Worm (Caenorhabditis elegans) whole organism, young adult: Measurements from ENCODE around the gene Y47D3A.1.

ENCODE experiments used
- B0019.2 ChIP-seq: fragments of 200-800 bp; sonication (Bioruptor generic); conservative IDR thresholded peaks from 2 replicates; pipeline ENCODE4 v1.3.6; 2022; ENCODE audit warnings: missing genetic modification reagents, missing genetic modification characterization, missing compliant biosample characterization
- C17E4.6 ChIP-seq: fragments of 200-800 bp; sonication (Bioruptor generic); IDR thresholded peaks from 2 replicates; pipeline ENCODE4 v1.3.6; 2022; ENCODE audit warnings: missing genetic modification reagents, missing genetic modification characterization, missing compliant biosample characterization
- F22D6.2 ChIP-seq: sonication (generic microtip); optimal IDR thresholded peaks from 2 replicates; lab custom pipeline; 2016; ENCODE audit warnings: mild to moderate bottlenecking, missing genetic modification characterization, missing compliant biosample characterization
- F23B12.7 ChIP-seq: sonication (generic microtip); optimal IDR thresholded peaks from 2 replicates; lab custom pipeline; 2017; ENCODE audit warnings: missing genetic modification characterization, mild to moderate bottlenecking, missing compliant biosample characterization, antibody characterized with exemption, moderate library complexity; ENCODE audit not compliant: insufficient read depth
- F33H1.4 ChIP-seq: fragments of 200-800 bp; sonication (Bioruptor generic); IDR thresholded peaks from 2 replicates; pipeline ENCODE4 v1.3.6; 2022; ENCODE audit warnings: missing genetic modification reagents, missing genetic modification characterization, missing compliant biosample characterization
- F37B4.10 ChIP-seq: fragments of 200-800 bp; sonication (Bioruptor generic); IDR thresholded peaks from 2 replicates; pipeline ENCODE4 v1.3.6; 2022; ENCODE audit warnings: missing genetic modification characterization, missing compliant biosample characterization
- F49E8.2 ChIP-seq: sonication (generic microtip); optimal IDR thresholded peaks from 3 replicates; lab custom pipeline; 2017; ENCODE audit warnings: missing genetic modification characterization, mild to moderate bottlenecking, missing compliant biosample characterization, antibody characterized with exemption, moderate library complexity; ENCODE audit not compliant: insufficient read depth
- F57A8.1 ChIP-seq: fragments of 200-800 bp; sonication (Bioruptor generic); optimal IDR thresholded peaks from 2 replicates; lab custom pipeline; 2018; ENCODE audit warnings: mild to moderate bottlenecking, missing genetic modification characterization, moderate library complexity, missing compliant biosample characterization
- K12H6.12 ChIP-seq: fragments of 200-800 bp; sonication (Bioruptor generic); optimal IDR thresholded peaks from 2 replicates; lab custom pipeline; 2018; ENCODE audit warnings: mild to moderate bottlenecking, missing genetic modification characterization, missing compliant biosample characterization
- T07F8.4 ChIP-seq: sonication (generic microtip); optimal IDR thresholded peaks from 2 replicates; lab custom pipeline; 2016; ENCODE audit warnings: mild to moderate bottlenecking, missing genetic modification characterization, moderate library complexity, missing compliant biosample characterization
- T26A5.8 ChIP-seq: sonication (generic microtip); optimal IDR thresholded peaks from 2 replicates; lab custom pipeline; 2016; ENCODE audit warnings: missing genetic modification characterization, missing compliant biosample characterization
- Y79H2A.3 ChIP-seq: fragments of 200-800 bp; sonication (Bioruptor generic); conservative IDR thresholded peaks from 2 replicates; pipeline ENCODE4 v1.3.6; 2022; ENCODE audit warnings: missing genetic modification reagents, missing genetic modification characterization, missing compliant biosample characterization
- Y95B8A.8 ChIP-seq: fragments of 200-800 bp; sonication (Bioruptor generic); IDR thresholded peaks from 2 replicates; pipeline ENCODE4 v1.3.6; 2022; ENCODE audit warnings: missing genetic modification reagents, missing genetic modification characterization, missing compliant biosample characterization
- aptf-2 ChIP-seq: fragments of 200-800 bp; sonication (Bioruptor generic); conservative IDR thresholded peaks from 2 replicates; pipeline ENCODE4 v1.3.6; 2022; ENCODE audit warnings: missing genetic modification reagents, missing genetic modification characterization, missing compliant biosample characterization
- attf-3 ChIP-seq: fragments of 200-800 bp; sonication (Bioruptor generic); conservative IDR thresholded peaks from 2 replicates; pipeline ENCODE4 v1.3.6; 2022; ENCODE audit warnings: missing genetic modification reagents, missing genetic modification characterization, missing compliant biosample characterization
- attf-5 ChIP-seq: fragments of 200-800 bp; sonication (Bioruptor generic); optimal IDR thresholded peaks from 2 replicates; lab custom pipeline; 2018; ENCODE audit warnings: mild to moderate bottlenecking, missing genetic modification characterization, missing compliant biosample characterization
- ccch-3 ChIP-seq: fragments of 200-800 bp; sonication (Bioruptor generic); optimal IDR thresholded peaks from 2 replicates; lab custom pipeline; 2018; ENCODE audit warnings: mild to moderate bottlenecking, missing genetic modification characterization, missing compliant biosample characterization
- ceh-100 ChIP-seq: fragments of 200-800 bp; sonication (Bioruptor generic); IDR thresholded peaks from 2 replicates; pipeline ENCODE4 v1.3.6; 2022; ENCODE audit warnings: missing genetic modification reagents, missing genetic modification characterization, missing compliant biosample characterization
- ceh-79 ChIP-seq: sonication (generic microtip); optimal IDR thresholded peaks from 2 replicates; lab custom pipeline; 2017; ENCODE audit warnings: mild to moderate bottlenecking, missing genetic modification characterization, missing compliant biosample characterization
- ceh-91 ChIP-seq: fragments of 200-800 bp; sonication (Bioruptor generic); IDR thresholded peaks from 2 replicates; pipeline ENCODE4 v1.3.6; 2022; ENCODE audit warnings: missing genetic modification reagents, missing genetic modification characterization, missing compliant biosample characterization
- die-1 ChIP-seq: sonication (generic microtip); optimal IDR thresholded peaks from 2 replicates; lab custom pipeline; 2016; ENCODE audit warnings: missing genotype, mild to moderate bottlenecking, missing genetic modification characterization, missing compliant biosample characterization
- ekl-4 ChIP-seq: fragments of 200-800 bp; sonication (Bioruptor generic); IDR thresholded peaks from 2 replicates; pipeline ENCODE4 v1.3.6; 2022; ENCODE audit warnings: missing genetic modification reagents, missing genetic modification characterization, missing compliant biosample characterization
- fkh-3 ChIP-seq: sonication (generic microtip); optimal IDR thresholded peaks from 2 replicates; lab custom pipeline; 2016; ENCODE audit warnings: mild to moderate bottlenecking, missing genetic modification characterization, missing compliant biosample characterization
- him-1 ChIP-seq: sonication (generic microtip); optimal IDR thresholded peaks from 2 replicates; lab custom pipeline; 2016; ENCODE audit warnings: missing genotype, missing genetic modification reagents, missing genetic modification characterization, missing compliant biosample characterization
- hmg-1.2 ChIP-seq: fragments of 200-800 bp; sonication (Bioruptor generic); IDR thresholded peaks from 2 replicates; pipeline ENCODE4 v1.3.6; 2022; ENCODE audit warnings: missing genetic modification reagents, missing genetic modification characterization, missing compliant biosample characterization
- hmg-20 ChIP-seq: fragments of 200-800 bp; sonication (Bioruptor generic); IDR thresholded peaks from 2 replicates; pipeline ENCODE4 v1.3.6; 2022; ENCODE audit warnings: missing genetic modification reagents, missing genetic modification characterization, missing compliant biosample characterization
- hrde-1 ChIP-seq: sonication (generic microtip); optimal IDR thresholded peaks from 2 replicates; lab custom pipeline; 2016; ENCODE audit warnings: missing genetic modification characterization, mild to moderate bottlenecking, missing compliant biosample characterization, moderate library complexity, missing genotype, missing genetic modification reagents, borderline replicate concordance
- hsf-1 ChIP-seq: fragments of 200-800 bp; sonication (Bioruptor generic); IDR thresholded peaks from 2 replicates; pipeline ENCODE4 v1.3.6; 2022; ENCODE audit warnings: missing genetic modification reagents, missing genetic modification characterization, missing compliant biosample characterization
- let-607 ChIP-seq, 2 experiments: fragments of 200-800 bp in 1 of 2; sonication (Bioruptor generic) in 1 of 2; sonication (generic microtip) in 1 of 2; optimal IDR thresholded peaks; 2 replicates each; lab custom pipeline; 2016 to 2018; ENCODE audit warnings: mild to moderate bottlenecking in 2 of 2, missing compliant biosample characterization in 2 of 2, missing genetic modification characterization in 2 of 2, moderate library complexity in 2 of 2, missing genotype in 1 of 2
- lin-35 ChIP-seq, 3 experiments: fragments of 150-350 bp in 2 of 3; sonication (generic microtip) in 1 of 3; optimal IDR thresholded peaks; 2 replicates each; lab custom pipeline; 2014 to 2018; ENCODE audit warnings: missing biosample characterization in 3 of 3, missing genetic modification characterization in 3 of 3, missing genetic modification reagents in 3 of 3
- lin-40 ChIP-seq: sonication (generic microtip); optimal IDR thresholded peaks from 2 replicates; lab custom pipeline; 2016; ENCODE audit warnings: missing genetic modification characterization, mild to moderate bottlenecking, missing compliant biosample characterization, missing genotype, missing genetic modification reagents
- lin-54 ChIP-seq: fragments of 200-800 bp; sonication (Bioruptor generic); optimal IDR thresholded peaks from 2 replicates; lab custom pipeline; 2018; ENCODE audit warnings: mild to moderate bottlenecking, missing genetic modification characterization, missing compliant biosample characterization
- lsy-27 ChIP-seq: sonication (generic microtip); optimal IDR thresholded peaks from 2 replicates; lab custom pipeline; 2017; ENCODE audit warnings: missing genetic modification characterization, mild to moderate bottlenecking, missing compliant biosample characterization, antibody characterized with exemption, missing genotype, borderline replicate concordance; ENCODE audit not compliant: insufficient read depth
- madf-10 ChIP-seq: sonication (generic microtip); optimal IDR thresholded peaks from 2 replicates; lab custom pipeline; 2016; ENCODE audit warnings: mild to moderate bottlenecking, missing genetic modification characterization, missing compliant biosample characterization
- madf-3 ChIP-seq: fragments of 200-800 bp; sonication (Bioruptor generic); IDR thresholded peaks from 2 replicates; pipeline ENCODE4 v1.3.6; 2022; ENCODE audit warnings: missing genetic modification reagents, missing genetic modification characterization, missing compliant biosample characterization
- madf-6 ChIP-seq: fragments of 200-800 bp; sonication (Bioruptor generic); IDR thresholded peaks from 2 replicates; pipeline ENCODE4 v1.3.6; 2022; ENCODE audit warnings: missing genetic modification reagents, missing genetic modification characterization, missing compliant biosample characterization
- madf-8 ChIP-seq: fragments of 200-800 bp; sonication (Bioruptor generic); conservative IDR thresholded peaks from 2 replicates; pipeline ENCODE4 v1.3.6; 2022; ENCODE audit warnings: missing genetic modification reagents, missing genetic modification characterization, missing compliant biosample characterization
- mel-28 ChIP-seq: sonication (generic microtip); optimal IDR thresholded peaks from 2 replicates; lab custom pipeline; 2016; ENCODE audit warnings: borderline replicate concordance, mild to moderate bottlenecking, missing genetic modification characterization, missing compliant biosample characterization
- mxl-1 ChIP-seq: sonication (generic microtip); optimal IDR thresholded peaks from 2 replicates; lab custom pipeline; 2016; ENCODE audit warnings: missing genetic modification characterization, missing compliant biosample characterization
- nfya-2 ChIP-seq: fragments of 200-800 bp; sonication (Bioruptor generic); IDR thresholded peaks from 2 replicates; pipeline ENCODE4 v1.3.6; 2022; ENCODE audit warnings: missing genetic modification reagents, missing genetic modification characterization, missing compliant biosample characterization
- nfyb-1 ChIP-seq: fragments of 200-800 bp; sonication (Bioruptor generic); IDR thresholded peaks from 2 replicates; pipeline ENCODE4 v1.3.6; 2022; ENCODE audit warnings: missing genetic modification reagents, missing genetic modification characterization, missing compliant biosample characterization
- pbrm-1 ChIP-seq: fragments of 200-800 bp; sonication (Bioruptor generic); IDR thresholded peaks from 2 replicates; pipeline ENCODE4 v1.3.6; 2022; ENCODE audit warnings: missing genetic modification reagents, missing genetic modification characterization, missing compliant biosample characterization
- rec-8 ChIP-seq, 2 experiments: sonication (generic microtip); optimal IDR thresholded peaks; 2 replicates each; lab custom pipeline; 2016; ENCODE audit warnings: mild to moderate bottlenecking in 2 of 2, missing genetic modification characterization in 2 of 2, missing genetic modification reagents in 2 of 2, missing genotype in 2 of 2, missing biosample characterization in 1 of 2, missing compliant biosample characterization in 1 of 2, moderate library complexity in 1 of 2
- sea-2 ChIP-seq: fragments of 200-800 bp; sonication (Bioruptor generic); IDR thresholded peaks from 2 replicates; pipeline ENCODE4 v1.3.6; 2022; ENCODE audit warnings: missing genetic modification characterization, missing compliant biosample characterization
- snpc-3.4 ChIP-seq: sonication (generic microtip); optimal IDR thresholded peaks from 2 replicates; lab custom pipeline; 2017; ENCODE audit warnings: missing genetic modification characterization, mild to moderate bottlenecking, missing compliant biosample characterization, antibody characterized with exemption, moderate library complexity, missing genotype, missing genetic modification reagents
- tbp1 ChIP-seq: fragments of 200-800 bp; sonication (Bioruptor generic); optimal IDR thresholded peaks from 2 replicates; lab custom pipeline; 2018; ENCODE audit warnings: mild to moderate bottlenecking, missing genetic modification characterization, missing compliant biosample characterization
- tlf-1 ChIP-seq: fragments of 200-800 bp; sonication (Bioruptor generic); optimal IDR thresholded peaks from 2 replicates; lab custom pipeline; 2018; ENCODE audit warnings: mild to moderate bottlenecking, missing genetic modification characterization, missing compliant biosample characterization

The Y47D3A.1 gene

ce11 chrIII:11110756-11111155 lies 30.9 kb downstream of the Y47D3A.1 start:
- no peak for TF ChIP-seq snpc-3.4 (tag; lab: Kevin White, UChicago)
- TF ChIP-seq rec-8 (tag; optimal IDR thresholded peaks at IDR 0.05; lab: Kevin White, UChicago), result peak in 1 of 2 experiments; percentile 1
- TF ChIP-seq lsy-27, result no peak
- TF ChIP-seq pbrm-1 (GFP tag; lab: Robert Waterston, UW), result peak; percentile 65; the same call in 1 of the 2 replicates
- TF ChIP-seq ceh-79 (tag; lab: Kevin White, UChicago), result no peak
- TF ChIP-seq mxl-1 (tag; lab: Kevin White, UChicago), result no peak
- no peak for TF ChIP-seq hmg-20 (GFP tag; lab: Robert Waterston, UW)
- no peak for TF ChIP-seq Y79H2A.3 (GFP tag; lab: Robert Waterston, UW)
- TF ChIP-seq tbp1 (GFP tag; lab: Kevin White, UChicago), result peak; percentile 54
- peak; percentile 44; the same call in 1 of the 2 replicates for TF ChIP-seq ceh-91 (GFP tag; lab: Robert Waterston, UW)
- TF ChIP-seq F49E8.2 (tag; lab: Kevin White, UChicago), result peak; percentile 6
- TF ChIP-seq lin-54 (GFP tag; lab: Kevin White, UChicago), result peak; percentile 78
- TF ChIP-seq C17E4.6, result 0 out of 2 replicates have a peak, but pooled peaks have one; percentile 25
- no peak for TF ChIP-seq hrde-1 (tag; lab: Kevin White, UChicago)
- 0 out of 2 replicates have a peak, but pooled peaks have one; percentile 28 for TF ChIP-seq nfyb-1 (GFP tag; lab: Robert Waterston, UW)
- no peak for TF ChIP-seq fkh-3 (tag; lab: Kevin White, UChicago)
- TF ChIP-seq attf-5 (GFP tag; lab: Kevin White, UChicago), result peak; percentile 61
- TF ChIP-seq lin-35 (GFP tag; optimal IDR thresholded peaks at IDR 0.05; lab: Kevin White, UChicago), result no peak
- TF ChIP-seq F22D6.2 (tag; lab: Kevin White, UChicago), result no peak
- TF ChIP-seq B0019.2, result no peak
- TF ChIP-seq madf-6, result peak; percentile 63
- no peak for TF ChIP-seq die-1 (tag; lab: Kevin White, UChicago)
- peak; percentile 88 for TF ChIP-seq ceh-100
- 0 out of 2 replicates have a peak, but pooled peaks have one; percentile 56 for TF ChIP-seq madf-3 (GFP tag; lab: Robert Waterston, UW)
- TF ChIP-seq attf-3 (GFP tag; lab: Robert Waterston, UW), result 0 out of 2 replicates have a peak, but pooled peaks have one; percentile 39
- no peak for TF ChIP-seq Y95B8A.8 (GFP tag; lab: Robert Waterston, UW)
- TF ChIP-seq nfya-2, result no peak
- TF ChIP-seq lin-40 (tag; lab: Kevin White, UChicago), result peak; percentile 70
- TF ChIP-seq T26A5.8 (tag; lab: Kevin White, UChicago), result no peak
- TF ChIP-seq tlf-1 (GFP tag; lab: Kevin White, UChicago), result peak; percentile 62
- TF ChIP-seq hmg-1.2 (GFP tag; lab: Robert Waterston, UW), result peak; percentile 99
- peak; percentile 48 for TF ChIP-seq F23B12.7 (tag; lab: Kevin White, UChicago)
- TF ChIP-seq sea-2 (GFP tag; lab: Robert Waterston, UW), result no peak
- TF ChIP-seq F33H1.4 (GFP tag; lab: Robert Waterston, UW), result peak; percentile 51; the same call in 1 of the 2 replicates
- TF ChIP-seq mel-28 (tag; lab: Kevin White, UChicago), result no peak
- TF ChIP-seq T07F8.4, result no peak
- TF ChIP-seq ekl-4 (GFP tag; lab: Robert Waterston, UW), result peak; percentile 71
- 0 out of 2 replicates have a peak, but pooled peaks have one; percentile 56 for TF ChIP-seq F37B4.10 (GFP tag; lab: Robert Waterston, UW)
- TF ChIP-seq F57A8.1 (GFP tag; lab: Kevin White, UChicago), result no peak
- 0 out of 2 replicates have a peak, but pooled peaks have one; percentile 16 for TF ChIP-seq hsf-1 (GFP tag; lab: Robert Waterston, UW)
- peak in 1 of 2 experiments; percentile 22 for TF ChIP-seq let-607 (tag; optimal IDR thresholded peaks at IDR 0.05; lab: Kevin White, UChicago)
- no peak for TF ChIP-seq madf-10 (tag; lab: Kevin White, UChicago)
- TF ChIP-seq ccch-3 (GFP tag; lab: Kevin White, UChicago), result no peak
- no peak for TF ChIP-seq madf-8 (GFP tag; lab: Robert Waterston, UW)
- TF ChIP-seq him-1 (tag; lab: Kevin White, UChicago), result no peak
- no peak for TF ChIP-seq aptf-2 (GFP tag; lab: Robert Waterston, UW)
- peak; percentile 54 for TF ChIP-seq K12H6.12 (tag; lab: Kevin White, UChicago)
